Fruit fly (Drosophila melanogaster): ENCODE data around the gene CG42637.
A peak's percentile ranks its signal among the peaks of the same experiment; 100 is the strongest.
"Not testable (repeated sequence)": the region's sequence is repeated elsewhere in the genome, so short reads cannot be mapped to it uniquely, and the experiment has no call there.

Gene CG42637

DNA sequence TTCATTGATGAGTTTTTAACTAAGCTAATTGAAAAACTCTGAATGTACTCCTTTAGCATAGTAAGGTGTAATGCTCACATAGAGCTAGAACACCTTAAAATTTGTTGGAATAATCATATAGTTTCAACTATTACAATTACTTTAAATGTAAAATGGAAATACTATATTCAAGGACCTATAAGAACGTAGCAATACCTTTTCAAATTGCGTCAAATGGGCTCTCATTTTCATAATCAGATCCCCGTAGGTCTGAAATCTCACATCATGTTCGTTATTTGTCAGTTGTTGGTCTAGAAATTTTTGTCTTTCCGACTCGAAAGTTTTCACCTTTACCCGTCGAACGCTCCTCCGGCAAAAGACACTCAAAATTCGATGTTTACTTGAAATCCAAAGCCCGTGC lies 33.3 kb downstream of the CG42637 start, which contains the start of gene Vtld:
TSS of gene Vtld (plus strand) at position 301 of the 400 bp plus-strand sequence.
- not testable (repeated sequence) for TF ChIP-seq trh (GFP tag; optimal IDR thresholded peaks at IDR 0.05); CG7556 (GFP tag; optimal IDR thresholded peaks at IDR 0.05); Dref (GFP tag; IDR thresholded peaks at IDR 0.05)

dm6 chr3L:19749644-19750043 lies 43.7 kb downstream of the CG42637 start, which contains the start of gene CG42638:
Gene CG42638, minus strand, starts transcription at chr3L:19749744.
- not testable (repeated sequence) for TF ChIP-seq CG13123 (GFP tag; optimal IDR thresholded peaks at IDR 0.05); CG6175 (GFP tag; IDR thresholded peaks at IDR 0.05); HLH4C (GFP tag; IDR thresholded peaks at IDR 0.05; ENCODE audit: partially characterized antibody)

DNA sequence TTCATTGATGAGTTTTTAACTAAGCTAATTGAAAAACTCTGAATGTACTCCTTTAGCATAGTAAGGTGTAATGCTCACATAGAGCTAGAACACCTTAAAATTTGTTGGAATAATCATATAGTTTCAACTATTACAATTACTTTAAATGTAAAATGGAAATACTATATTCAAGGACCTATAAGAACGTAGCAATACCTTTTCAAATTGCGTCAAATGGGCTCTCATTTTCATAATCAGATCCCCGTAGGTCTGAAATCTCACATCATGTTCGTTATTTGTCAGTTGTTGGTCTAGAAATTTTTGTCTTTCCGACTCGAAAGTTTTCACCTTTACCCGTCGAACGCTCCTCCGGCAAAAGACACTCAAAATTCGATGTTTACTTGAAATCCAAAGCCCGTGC lies 64.7 kb downstream of the CG42637 start, which contains the start of gene CG42529:
TSS of gene CG42529 (plus strand) at position 301 of the 400 bp plus-strand sequence.
- not testable (repeated sequence) for TF ChIP-seq Fer3 (tag; optimal IDR thresholded peaks at IDR 0.05); jigr1 (GFP tag; IDR thresholded peaks at IDR 0.05); fu2 (GFP tag; optimal IDR thresholded peaks at IDR 0.05)

dm6 chr3L:19718228-19718627 lies 75.1 kb downstream of the CG42637 start, which contains the start of gene Trpml:
Gene Trpml, minus strand, starts transcription at chr3L:19718328.
- not testable (repeated sequence) for TF ChIP-seq prd (optimal IDR thresholded peaks at IDR 0.05); prd (GFP tag; IDR thresholded peaks at IDR 0.05); kni (GFP tag; optimal IDR thresholded peaks at IDR 0.05); CG2875 (GFP tag; optimal IDR thresholded peaks at IDR 0.05)

dm6 chr3L:19707570-19708146 lies 85.7 kb downstream of the CG42637 start, which contains the start of gene serp:
Gene serp, minus strand, starts transcription at chr3L:19708015.
- no peak for TF ChIP-seq CG10274 (GFP tag; optimal IDR thresholded peaks at IDR 0.05)
- TF ChIP-seq unc-4 (GFP tag; IDR thresholded peaks at IDR 0.05; ENCODE audit: partially characterized antibody) = no peak
- TF ChIP-seq nom (GFP tag; optimal IDR thresholded peaks at IDR 0.05) = no peak
- TF ChIP-seq CG18764 (GFP tag; optimal IDR thresholded peaks at IDR 0.05) = no peak
- TF ChIP-seq tll (GFP tag; optimal IDR thresholded peaks at IDR 0.05) = no peak
- TF ChIP-seq jing (GFP tag; optimal IDR thresholded peaks at IDR 0.05) = no peak
- no peak for TF ChIP-seq ro (GFP tag; IDR thresholded peaks at IDR 0.05)
- TF ChIP-seq CG34376 (GFP tag; optimal IDR thresholded peaks at IDR 0.05) = no peak
- no peak for TF ChIP-seq BtbVII (GFP tag; optimal IDR thresholded peaks at IDR 0.05)
- no peak for TF ChIP-seq onecut (GFP tag; IDR thresholded peaks at IDR 0.05)
- TF ChIP-seq cad (GFP tag; optimal IDR thresholded peaks at IDR 0.05) = no peak
- TF ChIP-seq z (GFP tag; IDR thresholded peaks at IDR 0.05) = no peak
- TF ChIP-seq CG11247 (GFP tag; IDR thresholded peaks at IDR 0.05) = no peak
- TF ChIP-seq schlank (tag; optimal IDR thresholded peaks at IDR 0.05) = no peak
- no peak for TF ChIP-seq CG8944 (GFP tag; optimal IDR thresholded peaks at IDR 0.05)
- TF ChIP-seq C15 (GFP tag; IDR thresholded peaks at IDR 0.05) = no peak
- no peak for TF ChIP-seq CG1233 (GFP tag; optimal IDR thresholded peaks at IDR 0.05)
- no peak for TF ChIP-seq CG12659 (GFP tag; optimal IDR thresholded peaks at IDR 0.05)
- no peak for TF ChIP-seq CG10959 (GFP tag; IDR thresholded peaks at IDR 0.05)
- peak; percentile 66; the same call in 1 of the 3 replicates for TF ChIP-seq CG6175 (GFP tag; IDR thresholded peaks at IDR 0.05)
- TF ChIP-seq Six4 (GFP tag; optimal IDR thresholded peaks at IDR 0.05) = no peak
- TF ChIP-seq CG10654 (GFP tag; optimal IDR thresholded peaks at IDR 0.05) = no peak
- 0 out of 2 replicates have a peak, but pooled peaks have one; percentile 21 for TF ChIP-seq Drgx (GFP tag; IDR thresholded peaks at IDR 0.05)
- no peak for TF ChIP-seq knrl (GFP tag; IDR thresholded peaks at IDR 0.05; ENCODE audit: partially characterized antibody)
- TF ChIP-seq CG16815 (GFP tag; optimal IDR thresholded peaks at IDR 0.05) = no peak
- TF ChIP-seq sima (GFP tag; optimal IDR thresholded peaks at IDR 0.05) = no peak
- TF ChIP-seq tio (GFP tag; optimal IDR thresholded peaks at IDR 0.05) = no peak
- TF ChIP-seq bab2 (GFP tag; optimal IDR thresholded peaks at IDR 0.05) = no peak
- no peak for TF ChIP-seq E2f1 (GFP tag; IDR thresholded peaks at IDR 0.05)
- TF ChIP-seq CG3838 (GFP tag; optimal IDR thresholded peaks at IDR 0.05) = no peak
- TF ChIP-seq CG12942 (GFP tag; optimal IDR thresholded peaks at IDR 0.05) = no peak
